Worm (Caenorhabditis elegans): Measurements from ENCODE around the gene nhl-1.

DNA sequence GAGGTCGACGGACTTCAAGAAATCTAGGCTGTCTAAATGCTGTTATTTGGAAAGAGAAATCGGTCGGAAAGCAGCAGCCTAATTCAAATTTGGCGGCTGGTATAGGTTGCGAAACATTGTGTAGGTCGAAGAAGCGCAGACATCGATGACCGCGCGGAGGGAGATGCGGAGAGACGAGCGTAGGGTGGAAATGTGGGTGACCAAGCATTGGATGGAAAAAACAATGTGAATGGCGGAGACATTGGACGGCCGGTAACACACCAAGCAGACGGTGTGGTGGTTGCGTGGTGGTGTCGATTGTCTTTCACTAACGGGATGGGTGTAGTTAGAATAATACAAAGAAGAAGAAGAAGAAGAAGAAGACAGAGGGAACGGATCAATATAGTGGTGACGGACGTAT lies 41.2 kb downstream of the nhl-1 start:
- TF ChIP-seq egl-27 (tag; optimal IDR thresholded peaks at IDR 0.05) (no peak), nhr-11 (tag; optimal IDR thresholded peaks at IDR 0.05) (no peak), lin-13 (GFP tag; optimal IDR thresholded peaks at IDR 0.05) (no peak), nhr-25 (tag; optimal IDR thresholded peaks at IDR 0.05) (no peak)

All from whole organism, L2 larva.